Worm (Caenorhabditis elegans): Measurements from ENCODE around the gene sao-1.

DNA sequence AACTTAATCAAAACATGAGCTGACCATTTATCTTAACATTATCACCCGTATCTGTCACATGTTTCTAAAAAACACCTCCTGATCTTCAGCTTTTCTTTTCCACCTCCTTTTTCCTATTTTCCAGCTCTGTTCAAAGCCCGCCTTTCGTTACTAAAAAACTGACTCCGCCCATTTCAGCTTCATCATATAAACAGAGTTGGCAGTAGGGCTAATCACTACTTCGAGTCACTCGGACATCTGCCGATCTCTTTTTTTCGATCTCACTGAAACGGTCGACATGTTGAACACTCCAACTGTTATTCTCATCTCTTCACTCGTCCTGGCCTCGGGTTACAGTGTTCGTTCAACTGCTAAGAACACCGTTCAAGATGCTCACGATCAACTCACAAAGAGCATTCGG, 28.8 kb downstream of the sao-1 start, which contains the start of gene droe-4:
- TF ChIP-seq K09A11.1 (tag; optimal IDR thresholded peaks at IDR 0.05; ENCODE audit: insufficient read depth) (no peak), ceh-9 (tag; optimal IDR thresholded peaks at IDR 0.05) (no peak), eyg-1 (tag; optimal IDR thresholded peaks at IDR 0.05) (no peak), F13H6.1 (tag; optimal IDR thresholded peaks at IDR 0.05) (no peak), tbx-2 (tag; optimal IDR thresholded peaks at IDR 0.05) (no peak), tbx-7 (tag; optimal IDR thresholded peaks at IDR 0.05) (no peak), sox-4 (tag; optimal IDR thresholded peaks at IDR 0.05) (no peak)

Data from whole organism, late embryonic.